Fruit fly (Drosophila melanogaster): ENCODE results near the gene bcn92.

DNA sequence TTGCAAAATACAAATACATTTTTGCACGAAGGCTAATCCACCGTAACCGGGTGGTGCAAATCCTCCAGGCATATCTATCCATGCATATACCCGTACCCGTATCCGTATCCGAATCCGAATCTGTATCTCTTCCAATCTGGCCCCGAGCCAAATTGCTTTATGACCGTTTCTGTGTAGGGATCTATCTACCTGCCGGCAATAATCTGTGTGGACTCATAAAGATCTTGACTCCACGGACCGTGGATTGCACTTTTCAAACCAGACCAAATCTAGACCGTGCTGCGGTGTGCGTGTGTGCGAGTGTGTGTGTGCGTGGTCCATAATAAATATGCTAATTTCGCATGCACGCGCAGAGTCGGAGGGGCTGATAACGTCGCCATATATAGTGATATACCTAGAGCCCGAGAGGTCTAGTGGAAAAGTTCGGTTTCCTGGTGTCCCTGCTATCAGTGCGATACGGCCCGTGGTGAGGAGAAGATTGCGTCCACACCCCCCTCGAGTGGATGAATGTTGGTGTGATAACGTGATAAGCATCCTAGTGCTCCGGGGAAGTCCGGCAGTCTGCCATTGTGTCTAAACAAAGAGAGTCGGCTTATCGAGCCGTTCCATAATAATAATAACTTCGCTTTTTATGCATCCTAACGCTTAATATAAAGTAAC, 7.0 kb downstream of the bcn92 start:
- no peak for TF ChIP-seq CG10565 (GFP tag; optimal IDR thresholded peaks at IDR 0.05)
- TF ChIP-seq cad (GFP tag; optimal IDR thresholded peaks at IDR 0.05): peak; percentile 95
- no peak for TF ChIP-seq CG15011 (GFP tag; optimal IDR thresholded peaks at IDR 0.05)
- TF ChIP-seq Deaf1 (tag; optimal IDR thresholded peaks at IDR 0.05): no peak

All from whole organism, embryonic.